Fruit fly (Drosophila melanogaster): ENCODE measurements around the gene btsz.

- no peak for TF ChIP-seq CG8159 (tag; optimal IDR thresholded peaks at IDR 0.05)
- no peak for TF ChIP-seq CG14655 (GFP tag; optimal IDR thresholded peaks at IDR 0.05)
- TF ChIP-seq CG10348 (GFP tag; IDR thresholded peaks at IDR 0.05) = no peak
These were observed 94.5 kb downstream of the btsz start for dm6 chr3R:14780747-14781146.
